Fruit fly (Drosophila melanogaster) whole organism, embryonic: ENCODE measurements around the gene Bcs1.

Experiments used
- Asciz ChIP-seq: fragments of 200-800 bp; sonication (Bioruptor generic); optimal IDR thresholded peaks from 2 replicates; lab custom pipeline; 2017; ENCODE audit warnings: missing biosample characterization, mild to moderate bottlenecking, missing genetic modification characterization, missing genetic modification reagents
- Atf3 ChIP-seq: fragments of 200-800 bp; sonication (Bioruptor generic); optimal IDR thresholded peaks from 3 replicates; lab custom pipeline; 2016; ENCODE audit warnings: missing biosample characterization, missing genetic modification characterization
- B-H2 ChIP-seq: fragments of 200-800 bp; sonication (Bioruptor generic); optimal IDR thresholded peaks from 2 replicates; lab custom pipeline; 2018; ENCODE audit warnings: missing biosample characterization, mild to moderate bottlenecking, missing genetic modification characterization
- BEAF-32 ChIP-seq: fragments of 200-800 bp; sonication (Bioruptor generic); optimal IDR thresholded peaks from 3 replicates; lab custom pipeline; 2017; ENCODE audit warnings: missing biosample characterization, missing genetic modification characterization, mild to moderate bottlenecking, moderate library complexity, missing genetic modification reagents
- Bgb ChIP-seq: fragments of 200-800 bp; sonication (Bioruptor generic); IDR thresholded peaks from 2 replicates; pipeline ENCODE4 v1.3.6; 2022; ENCODE audit warnings: missing biosample characterization, missing genetic modification characterization; ENCODE audit not compliant: partially characterized antibody
- CG12659 ChIP-seq: fragments of 200-800 bp; sonication (Bioruptor generic); optimal IDR thresholded peaks from 3 replicates; lab custom pipeline; 2017; ENCODE audit warnings: mild to moderate bottlenecking, missing biosample characterization, missing genetic modification reagents, missing genetic modification characterization
- CG13287 ChIP-seq: fragments of 200-800 bp; sonication (Bioruptor generic); IDR thresholded peaks from 2 replicates; pipeline ENCODE4 v1.3.6; 2022; ENCODE audit warnings: missing biosample characterization, missing genetic modification characterization; ENCODE audit not compliant: partially characterized antibody
- CG14014 ChIP-seq: fragments of 200-800 bp; sonication (Bioruptor generic); IDR thresholded peaks from 2 replicates; pipeline ENCODE4 v1.3.6; 2022; ENCODE audit warnings: missing biosample characterization, missing genetic modification characterization
- CG14965 ChIP-seq: fragments of 200-800 bp; sonication (Bioruptor generic); optimal IDR thresholded peaks from 2 replicates; lab custom pipeline; 2016; ENCODE audit warnings: missing biosample characterization, missing genetic modification characterization, borderline replicate concordance
- CG1603 ChIP-seq: fragments of 200-800 bp; sonication (Bioruptor generic); optimal IDR thresholded peaks from 2 replicates; lab custom pipeline; 2019; ENCODE audit warnings: missing biosample characterization, mild to moderate bottlenecking, missing genetic modification characterization, moderate library complexity
- CG17568 ChIP-seq: fragments of 200-800 bp; sonication (Bioruptor generic); optimal IDR thresholded peaks from 2 replicates; lab custom pipeline; 2018; ENCODE audit warnings: missing biosample characterization, mild to moderate bottlenecking, missing genetic modification characterization, moderate library complexity
- CG2712 ChIP-seq: fragments of 200-800 bp; optimal IDR thresholded peaks from 3 replicates; lab custom pipeline; 2019; ENCODE audit warnings: missing biosample characterization, mild to moderate bottlenecking, missing genetic modification characterization, moderate library complexity
- CG30020 ChIP-seq: fragments of 200-800 bp; optimal IDR thresholded peaks from 2 replicates; lab custom pipeline; 2019; ENCODE audit warnings: missing biosample characterization, mild to moderate bottlenecking, missing genetic modification characterization, moderate library complexity
- CG31365 ChIP-seq: fragments of 200-800 bp; sonication (Bioruptor generic); optimal IDR thresholded peaks from 2 replicates; lab custom pipeline; 2018; ENCODE audit warnings: missing biosample characterization, mild to moderate bottlenecking, missing genetic modification characterization
- CG34224 ChIP-seq: fragments of 200-800 bp; sonication (Bioruptor generic); IDR thresholded peaks from 3 replicates; pipeline ENCODE4 v1.3.6; 2022; ENCODE audit warnings: missing biosample characterization, missing genetic modification characterization; ENCODE audit not compliant: partially characterized antibody
- CG34376 ChIP-seq: fragments of 200-800 bp; sonication (Bioruptor generic); optimal IDR thresholded peaks from 2 replicates; lab custom pipeline; 2018; ENCODE audit warnings: missing biosample characterization, mild to moderate bottlenecking, missing genetic modification characterization
- CG6654 ChIP-seq: fragments of 200-800 bp; sonication (Bioruptor generic); optimal IDR thresholded peaks from 2 replicates; lab custom pipeline; 2017; ENCODE audit warnings: missing biosample characterization, mild to moderate bottlenecking, missing genetic modification characterization
- Elba2 ChIP-seq: fragments of 200-800 bp; sonication (Bioruptor generic); optimal IDR thresholded peaks from 3 replicates; lab custom pipeline; 2016; ENCODE audit warnings: missing biosample characterization, missing genetic modification characterization
- Ets97D ChIP-seq: fragments of 200-800 bp; sonication (Bioruptor generic); optimal IDR thresholded peaks from 3 replicates; lab custom pipeline; 2016; ENCODE audit warnings: missing biosample characterization, missing genetic modification characterization
- Fer1 ChIP-seq: fragments of 200-800 bp; sonication (Bioruptor generic); optimal IDR thresholded peaks from 2 replicates; lab custom pipeline; 2017; ENCODE audit warnings: missing biosample characterization, mild to moderate bottlenecking, missing genetic modification characterization
- MBD-R2 ChIP-seq: fragments of 200-800 bp; sonication (Bioruptor generic); IDR thresholded peaks from 2 replicates; pipeline ENCODE4 v1.3.6; 2022; ENCODE audit warnings: missing biosample characterization, missing genetic modification characterization
- MESR4 ChIP-seq: fragments of 200-800 bp; sonication (Bioruptor generic); optimal IDR thresholded peaks from 2 replicates; lab custom pipeline; 2018; ENCODE audit warnings: missing biosample characterization, mild to moderate bottlenecking, missing genetic modification characterization, moderate library complexity
- NfI ChIP-seq: fragments of 200-800 bp; sonication (Bioruptor generic); optimal IDR thresholded peaks from 3 replicates; lab custom pipeline; 2018; ENCODE audit warnings: missing biosample characterization, mild to moderate bottlenecking, missing genetic modification characterization, moderate library complexity
- Oaz ChIP-seq: fragments of 200-800 bp; sonication (Bioruptor generic); IDR thresholded peaks from 2 replicates; pipeline ENCODE4 v1.3.6; 2022; ENCODE audit warnings: missing biosample characterization, missing genetic modification characterization
- Scr ChIP-seq: fragments of 200-800 bp; sonication (Bioruptor generic); IDR thresholded peaks from 2 replicates; pipeline ENCODE4 v1.3.6; 2022; ENCODE audit warnings: missing biosample characterization, missing genetic modification characterization; ENCODE audit not compliant: partially characterized antibody
- Ssrp ChIP-seq: fragments of 200-800 bp; sonication (Bioruptor generic); optimal IDR thresholded peaks from 2 replicates; lab custom pipeline; 2018; ENCODE audit warnings: missing biosample characterization, mild to moderate bottlenecking, missing genetic modification characterization, moderate library complexity
- Vsx1 ChIP-seq: fragments of 200-800 bp; sonication (Bioruptor generic); optimal IDR thresholded peaks from 2 replicates; lab custom pipeline; 2017; ENCODE audit warnings: missing biosample characterization, mild to moderate bottlenecking, missing genetic modification characterization, missing genetic modification reagents
- Xrp1 ChIP-seq: fragments of 200-800 bp; sonication (Bioruptor generic); IDR thresholded peaks from 2 replicates; pipeline ENCODE4 v1.3.6; 2022; ENCODE audit warnings: missing biosample characterization, missing genetic modification characterization
- YL-1 ChIP-seq: fragments of 200-800 bp; sonication (Bioruptor generic); optimal IDR thresholded peaks from 3 replicates; lab custom pipeline; 2017; ENCODE audit warnings: missing biosample characterization, mild to moderate bottlenecking, missing genetic modification characterization
- amos ChIP-seq: fragments of 200-800 bp; sonication (Bioruptor generic); IDR thresholded peaks from 2 replicates; pipeline ENCODE4 v1.3.6; 2022; ENCODE audit warnings: missing biosample characterization, missing genetic modification characterization; ENCODE audit not compliant: partially characterized antibody
- bbx ChIP-seq: fragments of 200-800 bp; sonication (Bioruptor generic); IDR thresholded peaks from 2 replicates; pipeline ENCODE4 v1.3.6; 2022; ENCODE audit warnings: missing biosample characterization, missing genetic modification characterization; ENCODE audit not compliant: partially characterized antibody
- crp ChIP-seq, 2 experiments: fragments of 200-800 bp; sonication (Bioruptor generic); optimal IDR thresholded peaks; 2 replicates in 1 of 2; 3 replicates in 1 of 2; lab custom pipeline; 2017; ENCODE audit warnings: missing biosample characterization in 2 of 2, missing genetic modification characterization in 2 of 2, mild to moderate bottlenecking in 1 of 2, moderate library complexity in 1 of 2
- dmrt99B ChIP-seq: fragments of 200-800 bp; sonication (Bioruptor generic); optimal IDR thresholded peaks from 2 replicates; lab custom pipeline; 2018; ENCODE audit warnings: missing biosample characterization, mild to moderate bottlenecking, missing genetic modification characterization, moderate library complexity
- eve ChIP-seq, 2 experiments: fragments of >200 bp; optimal IDR thresholded peaks; 2 replicates each; lab custom pipeline; 2017; ENCODE audit warnings: missing biosample characterization in 2 of 2, missing genetic modification characterization in 2 of 2
- hb ChIP-seq: fragments of 200-800 bp; sonication (Bioruptor generic); IDR thresholded peaks from 3 replicates; pipeline ENCODE4 v1.3.6; 2022; ENCODE audit warnings: missing biosample characterization, missing genetic modification characterization; ENCODE audit not compliant: partially characterized antibody
- jing ChIP-seq: fragments of 200-800 bp; sonication (Bioruptor generic); optimal IDR thresholded peaks from 2 replicates; lab custom pipeline; 2018; ENCODE audit warnings: missing biosample characterization, mild to moderate bottlenecking, missing genetic modification characterization
- lbe ChIP-seq: fragments of 200-800 bp; sonication (Bioruptor generic); optimal IDR thresholded peaks from 2 replicates; lab custom pipeline; 2016; ENCODE audit warnings: missing biosample characterization, mild to moderate bottlenecking, missing genetic modification characterization
- mam ChIP-seq: fragments of 200-800 bp; sonication (Bioruptor generic); optimal IDR thresholded peaks from 3 replicates; lab custom pipeline; 2016; ENCODE audit warnings: missing biosample characterization, missing genetic modification characterization
- mirr ChIP-seq: fragments of 200-800 bp; sonication (Bioruptor generic); optimal IDR thresholded peaks from 3 replicates; lab custom pipeline; 2018; ENCODE audit warnings: missing biosample characterization, mild to moderate bottlenecking, missing genetic modification characterization
- nerfin-2 ChIP-seq: fragments of 200-800 bp; sonication (Bioruptor generic); IDR thresholded peaks from 2 replicates; pipeline ENCODE4 v1.3.6; 2022; ENCODE audit warnings: missing biosample characterization, missing genetic modification characterization; ENCODE audit not compliant: partially characterized antibody
- prd ChIP-seq, 3 experiments: fragments of >200 bp in 2 of 3; fragments of 200-800 bp in 1 of 3; sonication (Bioruptor generic) in 1 of 3; optimal IDR thresholded peaks in 2 of 3; IDR thresholded peaks in 1 of 3; 2 replicates in 2 of 3; 3 replicates in 1 of 3; pipeline versions ENCODE4 v1.3.6 to Lab custom; 2017 to 2022; ENCODE audit warnings: missing biosample characterization in 1 of 3, missing genetic modification characterization in 1 of 3
- pzg ChIP-seq: fragments of 200-800 bp; sonication (Bioruptor generic); optimal IDR thresholded peaks from 3 replicates; lab custom pipeline; 2018; ENCODE audit warnings: missing biosample characterization, mild to moderate bottlenecking, missing genetic modification characterization, moderate library complexity
- row ChIP-seq: fragments of 200-800 bp; sonication (Bioruptor generic); IDR thresholded peaks from 3 replicates; pipeline ENCODE4 v1.3.6; 2022; ENCODE audit warnings: missing biosample characterization, missing genetic modification characterization
- sna ChIP-seq: fragments of 200-800 bp; sonication (Bioruptor generic); IDR thresholded peaks from 2 replicates; pipeline ENCODE4 v1.3.6; 2022; ENCODE audit warnings: missing biosample characterization, missing genetic modification characterization; ENCODE audit not compliant: partially characterized antibody
- stwl ChIP-seq: fragments of 200-800 bp; sonication (Bioruptor generic); optimal IDR thresholded peaks from 3 replicates; lab custom pipeline; 2018; ENCODE audit warnings: missing biosample characterization, mild to moderate bottlenecking, missing genetic modification characterization, moderate library complexity
- tup ChIP-seq: fragments of 200-800 bp; sonication (Bioruptor generic); optimal IDR thresholded peaks from 2 replicates; lab custom pipeline; 2016; ENCODE audit warnings: missing biosample characterization, mild to moderate bottlenecking, missing genetic modification characterization, moderate library complexity
- unc-4 ChIP-seq: fragments of 200-800 bp; sonication (Bioruptor generic); IDR thresholded peaks from 2 replicates; pipeline ENCODE4 v1.3.6; 2022; ENCODE audit warnings: missing biosample characterization, missing genetic modification characterization; ENCODE audit not compliant: partially characterized antibody

Bcs1 gene

DNA sequence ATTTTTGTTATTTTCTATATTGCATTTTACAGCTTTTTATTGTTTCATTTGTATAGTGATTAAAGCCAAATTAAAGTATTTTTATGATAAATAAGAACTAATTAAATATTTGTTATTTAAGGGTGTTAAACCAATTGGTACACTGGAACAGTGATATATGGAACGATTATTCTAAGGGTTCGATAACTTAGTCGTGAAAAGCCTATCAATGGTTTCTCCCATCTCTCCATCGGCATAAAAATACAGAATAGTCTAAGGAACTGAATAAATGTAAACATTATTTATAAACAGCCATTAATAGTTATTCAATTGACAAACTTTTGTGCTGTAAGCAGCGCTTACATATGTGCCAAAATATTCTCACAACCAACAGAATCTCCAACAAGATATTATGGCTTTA, 42.7 kb downstream of the Bcs1 start, which contains the start of gene Mob3 (continued):
- TF ChIP-seq CG1603 (tag; lab: Kevin White, UChicago) (peak; percentile 82), Asciz (GFP tag; lab: Kevin White, UChicago) (no peak), sna (GFP tag; lab: Robert Waterston, UW) (0 out of 2 replicates have a peak, but pooled peaks have one; percentile 24), CG31365 (tag; lab: Kevin White, UChicago) (no peak), NfI (GFP tag; lab: Kevin White, UChicago) (no peak), CG14014 (no peak), pzg (GFP tag; lab: Kevin White, UChicago) (peak; percentile 37), Bgb (peak; percentile 54; the same call in 1 of the 2 replicates), CG14965 (no peak), Atf3 (no peak), mirr (GFP tag; lab: Kevin White, UChicago) (no peak), dmrt99B (tag; lab: Kevin White, UChicago) (no peak), CG12659 (peak; percentile 31), crp (GFP tag; optimal IDR thresholded peaks at IDR 0.05; lab: Kevin White, UChicago) (no peak), BEAF-32 (GFP tag; lab: Kevin White, UChicago) (peak; percentile 63), lbe (GFP tag; lab: Kevin White, UChicago) (peak; percentile 51), YL-1 (GFP tag; lab: Kevin White, UChicago) (peak; percentile 53), stwl (peak; percentile 30), Scr (peak; percentile 58), CG6654 (no peak), jing (GFP tag; lab: Kevin White, UChicago) (no peak), amos (GFP tag; lab: Robert Waterston, UW) (peak; percentile 52; the same call in 1 of the 2 replicates), hb (GFP tag; lab: Robert Waterston, UW) (no peak), unc-4 (GFP tag; lab: Robert Waterston, UW) (peak; percentile 35; the same call in 1 of the 2 replicates), CG17568 (GFP tag; lab: Kevin White, UChicago) (peak; percentile 33), MBD-R2 (peak; percentile 68), bbx (GFP tag; lab: Robert Waterston, UW) (peak; percentile 34; the same call in 1 of the 2 replicates), Vsx1 (GFP tag; lab: Kevin White, UChicago) (no peak), Elba2 (peak; percentile 27), row (GFP tag; lab: Robert Waterston, UW) (peak; percentile 42; the same call in 1 of the 3 replicates), Fer1 (GFP tag; lab: Kevin White, UChicago) (no peak), Ssrp (tag; lab: Kevin White, UChicago) (no peak), CG34224 (GFP tag; lab: Robert Waterston, UW) (0 out of 3 replicates have a peak, but pooled peaks have one; percentile 54), Xrp1 (GFP tag; lab: Robert Waterston, UW) (no peak), CG13287 (peak; percentile 65), mam (GFP tag; lab: Kevin White, UChicago) (no peak), MESR4 (peak; percentile 37), CG34376 (GFP tag; lab: Kevin White, UChicago) (peak; percentile 0), CG2712 (tag; lab: Kevin White, UChicago) (peak; percentile 22), CG30020 (tag; lab: Kevin White, UChicago) (peak; percentile 94), B-H2 (GFP tag; lab: Kevin White, UChicago) (no peak), prd (optimal IDR thresholded peaks at IDR 0.05; lab: Kevin White, UChicago) (no peak), prd (GFP tag; IDR thresholded peaks at IDR 0.05; lab: Robert Waterston, UW) (no peak), nerfin-2 (GFP tag; lab: Robert Waterston, UW) (no peak), Ets97D (GFP tag; lab: Kevin White, UChicago) (no peak), Oaz (GFP tag; lab: Robert Waterston, UW) (no peak), tup (GFP tag; lab: Kevin White, UChicago) (no peak), eve (GFP tag; optimal IDR thresholded peaks at IDR 0.05; lab: Kevin White, UChicago) (peak in 1 of 2 experiments; percentile 56)
